Worm (Caenorhabditis elegans) whole organism, late embryonic: ENCODE results near the gene F55B11.5.

Experiments used
- T23F11.4 ChIP-seq: fragments of 200-800 bp; sonication (Bioruptor generic); optimal IDR thresholded peaks from 2 replicates; lab custom pipeline; 2018; ENCODE audit warnings: mild to moderate bottlenecking, missing genetic modification characterization, missing compliant biosample characterization
- ama-1 ChIP-seq: fragments of 150-350 bp; optimal IDR thresholded peaks from 2 replicates; lab custom pipeline; 2014
- npax-4 ChIP-seq: sonication (generic microtip); optimal IDR thresholded peaks from 2 replicates; lab custom pipeline; 2016; ENCODE audit warnings: missing genetic modification characterization, missing compliant biosample characterization

ce11 chrIV:14383474-14383873 lies 44.0 kb upstream of the F55B11.5 start, which contains the start of gene paqr-3:
- TF ChIP-seq npax-4 (tag; lab: Kevin White, UChicago) (no peak), T23F11.4 (no peak), ama-1 (lab: Kevin White, UChicago) (no peak)
